Worm (Caenorhabditis elegans): ENCODE data around the gene F57B9.8.

DNA sequence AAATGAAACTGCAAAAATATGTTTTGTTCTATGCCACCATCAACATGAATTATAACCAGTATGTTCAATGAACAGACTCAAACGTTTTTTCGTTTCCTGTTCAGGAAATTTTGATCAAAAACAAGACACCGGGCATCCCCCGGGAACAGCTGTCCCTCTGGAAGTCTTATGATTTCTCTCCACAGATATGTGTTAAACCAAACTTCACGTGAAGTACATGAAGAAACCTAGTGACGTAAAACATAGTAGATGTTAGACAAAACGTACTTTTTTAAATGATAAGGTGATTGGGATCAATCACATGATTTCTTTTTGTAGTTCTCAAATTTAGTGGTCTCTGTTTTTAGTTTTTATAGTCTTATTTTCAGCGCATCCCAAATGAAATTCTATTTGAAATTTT lies 36.6 kb downstream of the F57B9.8 start:
- TF ChIP-seq zip-2 (tag; optimal IDR thresholded peaks at IDR 0.05) (no peak), nhr-42 (GFP tag; IDR thresholded peaks at IDR 0.05) (no peak), ceh-44 (GFP tag; IDR thresholded peaks at IDR 0.05) (no peak), madf-9 (GFP tag; conservative IDR thresholded peaks at IDR 0.05) (no peak), lir-3 (tag; optimal IDR thresholded peaks at IDR 0.05) (no peak), nhr-28 (tag; optimal IDR thresholded peaks at IDR 0.05) (peak; percentile 80), egl-27 (tag; optimal IDR thresholded peaks at IDR 0.05) (no peak), unc-62 (GFP tag; optimal IDR thresholded peaks at IDR 0.05 in 1 of 2) (peak in 1 of 2 experiments; percentile 72), unc-62 (tag; optimal IDR thresholded peaks at IDR 0.05) (no peak), ama-1 (optimal IDR thresholded peaks at IDR 0.05) (no peak), lsy-2 (tag; optimal IDR thresholded peaks at IDR 0.05) (peak in 1 of 2 experiments; percentile 44), R02D3.7 (tag; optimal IDR thresholded peaks at IDR 0.05) (no peak), ceh-32 (tag; optimal IDR thresholded peaks at IDR 0.05; ENCODE audit: poor library complexity) (no peak), nhr-25 (tag; optimal IDR thresholded peaks at IDR 0.05; ENCODE audit: borderline replicate concordance, insufficient read depth) (no peak)

Data from whole organism, L4 larva.